Fruit fly (Drosophila melanogaster) whole organism, wandering third instar larva: Measurements from ENCODE around the gene pav.

ENCODE experiments used
- Mio ChIP-seq: sonication (Bioruptor generic); optimal IDR thresholded peaks from 2 replicates; lab custom pipeline; 2016; ENCODE audit warnings: missing biosample characterization, missing genetic modification characterization
- brk ChIP-seq: fragments of 200-800 bp; sonication (Bioruptor generic); optimal IDR thresholded peaks from 2 replicates; lab custom pipeline; 2016; ENCODE audit warnings: missing biosample characterization, mild to moderate bottlenecking, missing genetic modification characterization
- ey ChIP-seq: fragments of 200-800 bp; sonication (Bioruptor generic); optimal IDR thresholded peaks from 2 replicates; lab custom pipeline; 2016; ENCODE audit warnings: missing biosample characterization, missing genetic modification characterization
- h ChIP-seq: fragments of 200-800 bp; sonication (Bioruptor generic); optimal IDR thresholded peaks from 3 replicates; lab custom pipeline; 2016; ENCODE audit warnings: missing biosample characterization, mild to moderate bottlenecking, missing genetic modification characterization
- psq ChIP-seq: fragments of 200-800 bp; sonication (Bioruptor generic); optimal IDR thresholded peaks from 3 replicates; lab custom pipeline; 2017; ENCODE audit warnings: missing biosample characterization, mild to moderate bottlenecking, missing genetic modification characterization, moderate library complexity
- woc ChIP-seq: sonication (Bioruptor generic); optimal IDR thresholded peaks from 2 replicates; lab custom pipeline; 2016; ENCODE audit warnings: missing biosample characterization, mild to moderate bottlenecking, missing genetic modification characterization

DNA sequence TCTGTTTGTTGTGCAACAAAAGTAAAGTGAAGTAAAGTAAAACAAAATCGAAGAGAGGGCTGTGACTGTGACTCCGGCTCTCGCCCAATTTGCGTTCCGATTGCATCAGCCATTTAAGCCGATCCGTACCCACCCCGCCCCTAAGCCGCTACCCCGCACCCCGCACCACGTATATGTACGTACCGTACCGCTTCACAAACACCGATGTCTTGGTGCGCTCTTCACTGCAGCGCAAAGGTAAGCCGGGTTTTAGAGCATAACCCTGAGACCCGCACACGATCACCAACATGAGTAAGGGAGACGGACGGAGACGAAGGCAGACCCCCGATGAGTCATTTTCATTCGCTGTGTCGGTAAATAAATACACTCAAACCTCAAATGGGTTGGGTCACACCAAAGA, 10.3 kb upstream of the pav start:
- TF ChIP-seq psq (GFP tag; lab: Kevin White, UChicago) (no peak), ey (no peak), Mio (GFP tag; lab: Kevin White, UChicago) (no peak), woc (no peak), h (GFP tag; lab: Kevin White, UChicago) (no peak), brk (no peak)
